Fruit fly (Drosophila melanogaster): Measurements from ENCODE around the gene CG32603.

- TF ChIP-seq CG2712 (tag; optimal IDR thresholded peaks at IDR 0.05), result no peak
- TF ChIP-seq pan (optimal IDR thresholded peaks at IDR 0.05), result no peak
- no peak for TF ChIP-seq pan (GFP tag; optimal IDR thresholded peaks at IDR 0.05 in 1 of 2, IDR thresholded peaks at IDR 0.05 in 1 of 2)
- TF ChIP-seq CG4328 (GFP tag; optimal IDR thresholded peaks at IDR 0.05), result no peak
- no peak for TF ChIP-seq nerfin-2 (GFP tag; IDR thresholded peaks at IDR 0.05; ENCODE audit: partially characterized antibody)
- no peak for TF ChIP-seq ERR (GFP tag; optimal IDR thresholded peaks at IDR 0.05)
- no peak for TF ChIP-seq NC2α (GFP tag; optimal IDR thresholded peaks at IDR 0.05)
- no peak for TF ChIP-seq CG7745 (tag; optimal IDR thresholded peaks at IDR 0.05)
- no peak for TF ChIP-seq Chrac-16 (GFP tag; optimal IDR thresholded peaks at IDR 0.05)
Observed at dm6 chrX:14215834-14216233, 31.5 kb downstream of the CG32603 start.
